Fruit fly (Drosophila melanogaster): Measurements from ENCODE around the gene CG3117.

- no peak for TF ChIP-seq CG8478 (optimal IDR thresholded peaks at IDR 0.05)
- no peak for TF ChIP-seq psq (optimal IDR thresholded peaks at IDR 0.05)
- no peak for TF ChIP-seq usp (GFP tag; optimal IDR thresholded peaks at IDR 0.05)
- TF ChIP-seq Dll (optimal IDR thresholded peaks at IDR 0.05) = no peak
Observed at dm6 chr2L:2797186-2797585, 49.8 kb downstream of the CG3117 start.

Data from whole organism.